Worm (Caenorhabditis elegans) whole organism, young adult: ENCODE data around the gene F49C5.10.
"Not testable (repeated sequence)": the region's sequence is repeated elsewhere in the genome, so short reads cannot be mapped to it uniquely, and the experiment has no call there.

Experiments used
- B0261.1 ChIP-seq: sonication (generic microtip); optimal IDR thresholded peaks from 2 replicates; lab custom pipeline; 2016; ENCODE audit warnings: mild to moderate bottlenecking, missing genetic modification characterization, moderate library complexity, missing compliant biosample characterization
- C06A6.2 ChIP-seq: fragments of 200-800 bp; sonication (Bioruptor generic); conservative IDR thresholded peaks from 2 replicates; pipeline ENCODE4 v1.3.6; 2022; ENCODE audit warnings: missing genetic modification characterization, missing compliant biosample characterization
- F49E8.2 ChIP-seq: sonication (generic microtip); optimal IDR thresholded peaks from 3 replicates; lab custom pipeline; 2017; ENCODE audit warnings: missing genetic modification characterization, mild to moderate bottlenecking, missing compliant biosample characterization, antibody characterized with exemption, moderate library complexity; ENCODE audit not compliant: insufficient read depth
- F55B11.4 ChIP-seq: sonication (generic microtip); optimal IDR thresholded peaks from 2 replicates; lab custom pipeline; 2016; ENCODE audit warnings: missing compliant biosample characterization, missing genetic modification characterization, borderline replicate concordance; ENCODE audit not compliant: insufficient read depth
- T07F8.4 ChIP-seq: sonication (generic microtip); optimal IDR thresholded peaks from 2 replicates; lab custom pipeline; 2016; ENCODE audit warnings: mild to moderate bottlenecking, missing genetic modification characterization, moderate library complexity, missing compliant biosample characterization
- T26A5.8 ChIP-seq: sonication (generic microtip); optimal IDR thresholded peaks from 2 replicates; lab custom pipeline; 2016; ENCODE audit warnings: missing genetic modification characterization, missing compliant biosample characterization
- Y53F4B.3 ChIP-seq: fragments of 200-800 bp; sonication (Bioruptor generic); IDR thresholded peaks from 2 replicates; pipeline ENCODE4 v1.3.6; 2022; ENCODE audit warnings: missing genetic modification reagents, missing genetic modification characterization, missing compliant biosample characterization
- Y56A3A.18 ChIP-seq: fragments of 200-800 bp; sonication (Bioruptor generic); IDR thresholded peaks from 2 replicates; pipeline ENCODE4 v1.3.6; 2022; ENCODE audit warnings: missing genetic modification reagents, missing genetic modification characterization, missing compliant biosample characterization
- Y79H2A.3 ChIP-seq: fragments of 200-800 bp; sonication (Bioruptor generic); conservative IDR thresholded peaks from 2 replicates; pipeline ENCODE4 v1.3.6; 2022; ENCODE audit warnings: missing genetic modification reagents, missing genetic modification characterization, missing compliant biosample characterization
- ZK185.1 ChIP-seq: sonication (generic microtip); optimal IDR thresholded peaks from 2 replicates; lab custom pipeline; 2016; ENCODE audit warnings: mild to moderate bottlenecking, missing genetic modification characterization, missing compliant biosample characterization; ENCODE audit not compliant: poor library complexity, severe bottlenecking
- akir-1 ChIP-seq: fragments of 200-800 bp; sonication (Bioruptor generic); optimal IDR thresholded peaks from 2 replicates; lab custom pipeline; 2018; ENCODE audit warnings: mild to moderate bottlenecking, missing genetic modification characterization, moderate library complexity, missing compliant biosample characterization
- attf-5 ChIP-seq: fragments of 200-800 bp; sonication (Bioruptor generic); optimal IDR thresholded peaks from 2 replicates; lab custom pipeline; 2018; ENCODE audit warnings: mild to moderate bottlenecking, missing genetic modification characterization, missing compliant biosample characterization
- ceh-100 ChIP-seq: fragments of 200-800 bp; sonication (Bioruptor generic); IDR thresholded peaks from 2 replicates; pipeline ENCODE4 v1.3.6; 2022; ENCODE audit warnings: missing genetic modification reagents, missing genetic modification characterization, missing compliant biosample characterization
- ceh-40 ChIP-seq: fragments of 200-800 bp; sonication (Bioruptor generic); IDR thresholded peaks from 2 replicates; pipeline ENCODE4 v1.3.6; 2022; ENCODE audit warnings: missing genetic modification characterization, missing compliant biosample characterization
- ceh-91 ChIP-seq: fragments of 200-800 bp; sonication (Bioruptor generic); IDR thresholded peaks from 2 replicates; pipeline ENCODE4 v1.3.6; 2022; ENCODE audit warnings: missing genetic modification reagents, missing genetic modification characterization, missing compliant biosample characterization
- die-1 ChIP-seq: sonication (generic microtip); optimal IDR thresholded peaks from 2 replicates; lab custom pipeline; 2016; ENCODE audit warnings: missing genotype, mild to moderate bottlenecking, missing genetic modification characterization, missing compliant biosample characterization
- efl-1 ChIP-seq: fragments of 150-350 bp; optimal IDR thresholded peaks from 2 replicates; lab custom pipeline; 2014; ENCODE audit warnings: missing biosample characterization, missing genetic modification reagents, missing genetic modification characterization
- ekl-4 ChIP-seq: fragments of 200-800 bp; sonication (Bioruptor generic); IDR thresholded peaks from 2 replicates; pipeline ENCODE4 v1.3.6; 2022; ENCODE audit warnings: missing genetic modification reagents, missing genetic modification characterization, missing compliant biosample characterization
- hmg-1.2 ChIP-seq: fragments of 200-800 bp; sonication (Bioruptor generic); IDR thresholded peaks from 2 replicates; pipeline ENCODE4 v1.3.6; 2022; ENCODE audit warnings: missing genetic modification reagents, missing genetic modification characterization, missing compliant biosample characterization
- hrde-1 ChIP-seq: sonication (generic microtip); optimal IDR thresholded peaks from 2 replicates; lab custom pipeline; 2016; ENCODE audit warnings: missing genetic modification characterization, mild to moderate bottlenecking, missing compliant biosample characterization, moderate library complexity, missing genotype, missing genetic modification reagents, borderline replicate concordance
- hsf-1 ChIP-seq: fragments of 200-800 bp; sonication (Bioruptor generic); IDR thresholded peaks from 2 replicates; pipeline ENCODE4 v1.3.6; 2022; ENCODE audit warnings: missing genetic modification reagents, missing genetic modification characterization, missing compliant biosample characterization
- lag-1 ChIP-seq: fragments of 200-800 bp; sonication (Bioruptor generic); IDR thresholded peaks from 2 replicates; pipeline ENCODE4 v1.3.6; 2022; ENCODE audit warnings: missing genetic modification reagents, missing genetic modification characterization, missing compliant biosample characterization
- lin-54 ChIP-seq: fragments of 200-800 bp; sonication (Bioruptor generic); optimal IDR thresholded peaks from 2 replicates; lab custom pipeline; 2018; ENCODE audit warnings: mild to moderate bottlenecking, missing genetic modification characterization, missing compliant biosample characterization
- lsl-1 ChIP-seq: fragments of 200-800 bp; sonication (Bioruptor generic); optimal IDR thresholded peaks from 2 replicates; lab custom pipeline; 2018; ENCODE audit warnings: mild to moderate bottlenecking, missing genetic modification characterization, moderate library complexity, missing compliant biosample characterization
- mcd-1 ChIP-seq: fragments of 200-800 bp; sonication (Bioruptor generic); IDR thresholded peaks from 2 replicates; pipeline ENCODE4 v1.3.6; 2022; ENCODE audit warnings: missing genetic modification reagents, missing genetic modification characterization, missing compliant biosample characterization
- mes-4 ChIP-seq: sonication (generic microtip); optimal IDR thresholded peaks from 2 replicates; lab custom pipeline; 2016; ENCODE audit warnings: missing genotype, missing genetic modification characterization, missing compliant biosample characterization
- nfyb-1 ChIP-seq: fragments of 200-800 bp; sonication (Bioruptor generic); IDR thresholded peaks from 2 replicates; pipeline ENCODE4 v1.3.6; 2022; ENCODE audit warnings: missing genetic modification reagents, missing genetic modification characterization, missing compliant biosample characterization
- nhr-120 ChIP-seq: fragments of 200-800 bp; sonication (Bioruptor generic); IDR thresholded peaks from 2 replicates; pipeline ENCODE4 v1.3.6; 2022; ENCODE audit warnings: missing genetic modification characterization, missing compliant biosample characterization
- nhr-90 ChIP-seq: sonication (generic microtip); optimal IDR thresholded peaks from 2 replicates; lab custom pipeline; 2016; ENCODE audit warnings: missing genotype, mild to moderate bottlenecking, missing genetic modification characterization, missing compliant biosample characterization
- rpc-1 ChIP-seq, 2 experiments: fragments of 150-350 bp in 1 of 2; sonication (generic microtip) in 1 of 2; optimal IDR thresholded peaks; 2 replicates each; lab custom pipeline; 2014 to 2018; ENCODE audit warnings: missing biosample characterization in 1 of 2, missing genetic modification characterization in 1 of 2, missing genetic modification reagents in 1 of 2, missing genotype in 1 of 2
- snpc-3.4 ChIP-seq: sonication (generic microtip); optimal IDR thresholded peaks from 2 replicates; lab custom pipeline; 2017; ENCODE audit warnings: missing genetic modification characterization, mild to moderate bottlenecking, missing compliant biosample characterization, antibody characterized with exemption, moderate library complexity, missing genotype, missing genetic modification reagents
- snpc-4 ChIP-seq, 5 experiments: fragments of 150-350 bp in 1 of 5; sonication (generic microtip) in 4 of 5; optimal IDR thresholded peaks; 2 replicates each; lab custom pipeline; 2014 to 2018; ENCODE audit warnings: missing genetic modification characterization in 5 of 5, missing biosample characterization in 3 of 5, antibody characterized with exemption in 2 of 5, mild to moderate bottlenecking in 2 of 5, missing compliant biosample characterization in 2 of 5, missing genotype in 2 of 5, moderate library complexity in 2 of 5, missing genetic modification reagents in 1 of 5
- sptf-2 ChIP-seq: fragments of 200-800 bp; sonication (Bioruptor generic); optimal IDR thresholded peaks from 2 replicates; lab custom pipeline; 2018; ENCODE audit warnings: mild to moderate bottlenecking, missing genetic modification characterization, missing compliant biosample characterization
- tbp1 ChIP-seq: fragments of 200-800 bp; sonication (Bioruptor generic); optimal IDR thresholded peaks from 2 replicates; lab custom pipeline; 2018; ENCODE audit warnings: mild to moderate bottlenecking, missing genetic modification characterization, missing compliant biosample characterization
- tlf-1 ChIP-seq: fragments of 200-800 bp; sonication (Bioruptor generic); optimal IDR thresholded peaks from 2 replicates; lab custom pipeline; 2018; ENCODE audit warnings: mild to moderate bottlenecking, missing genetic modification characterization, missing compliant biosample characterization
- ztf-18 ChIP-seq: sonication (generic microtip); optimal IDR thresholded peaks from 2 replicates; lab custom pipeline; 2016; ENCODE audit warnings: missing genotype, mild to moderate bottlenecking, missing genetic modification characterization, missing compliant biosample characterization
- ztf-3 ChIP-seq: fragments of 200-800 bp; sonication (Bioruptor generic); optimal IDR thresholded peaks from 2 replicates; lab custom pipeline; 2018; ENCODE audit warnings: mild to moderate bottlenecking, missing genetic modification characterization, missing compliant biosample characterization

The F49C5.10 gene

ce11 chrII:12527947-12528346 is 18.6 kb upstream of the F49C5.10 start, which contains the start of gene srx-119:
Gene srx-119, plus strand, starts transcription at chrII:12528247.
- TF ChIP-seq C06A6.2, result no peak
- TF ChIP-seq lsl-1, result no peak
- no peak for TF ChIP-seq lag-1 (GFP tag; lab: Robert Waterston, UW)
- TF ChIP-seq sptf-2 (GFP tag; lab: Kevin White, UChicago), result no peak
- no peak for TF ChIP-seq mcd-1 (GFP tag; lab: Robert Waterston, UW)
- TF ChIP-seq die-1, result no peak
- TF ChIP-seq hrde-1 (tag; lab: Kevin White, UChicago), result no peak
- no peak for TF ChIP-seq mes-4
- no peak for TF ChIP-seq nfyb-1
- TF ChIP-seq, all 124 proteins: peak for 0

- TF ChIP-seq ztf-18 (no peak), nhr-90 (tag; lab: Kevin White, UChicago) (no peak), T07F8.4 (tag; lab: Kevin White, UChicago) (no peak), F55B11.4 (tag; lab: Kevin White, UChicago) (no peak), efl-1 (GFP tag; lab: Kevin White, UChicago) (no peak)
Observed at ce11 chrII:12530958-12531357, 15.6 kb upstream of the F49C5.10 start, which contains the start of gene srx-120. Gene srx-120, plus strand, starts transcription at chrII:12531258.

- TF ChIP-seq nhr-120, result no peak
- TF ChIP-seq snpc-4 (GFP tag; optimal IDR thresholded peaks at IDR 0.05; lab: Kevin White, UChicago), result no peak
- TF ChIP-seq snpc-4 (tag; optimal IDR thresholded peaks at IDR 0.05; lab: Kevin White, UChicago), result no peak
- no peak for TF ChIP-seq hsf-1 (GFP tag; lab: Robert Waterston, UW)
- no peak for TF ChIP-seq hmg-1.2 (GFP tag; lab: Robert Waterston, UW)
- no peak for TF ChIP-seq Y53F4B.3 (GFP tag; lab: Robert Waterston, UW)
- no peak for TF ChIP-seq Y56A3A.18 (GFP tag; lab: Robert Waterston, UW)
Observed at ce11 chrII:12535297-12535803, 11.2 kb upstream of the F49C5.10 start, which contains the start of gene nimk-1. Gene nimk-1, plus strand, starts transcription at chrII:12535753.

- not testable (repeated sequence) for TF ChIP-seq tlf-1; snpc-3.4 (tag; lab: Kevin White, UChicago); ZK185.1 (tag; lab: Kevin White, UChicago)
Observed at ce11 chrII:12536203-12536602, 10.4 kb upstream of the F49C5.10 start, which contains the start of gene F49C5.3. Gene F49C5.3, plus strand, starts transcription at chrII:12536503.

ce11 chrII:12539395-12539794 is 7.2 kb upstream of the F49C5.10 start:
- TF ChIP-seq ZK185.1 (tag; lab: Kevin White, UChicago) (no peak), lin-54 (no peak), B0261.1 (peak; percentile 57), ceh-91 (GFP tag; lab: Robert Waterston, UW) (no peak), ceh-100 (GFP tag; lab: Robert Waterston, UW) (no peak), F49E8.2 (no peak), hmg-1.2 (GFP tag; lab: Robert Waterston, UW) (no peak), ekl-4 (GFP tag; lab: Robert Waterston, UW) (no peak), nhr-120 (no peak), tbp1 (GFP tag; lab: Kevin White, UChicago) (peak; percentile 80), akir-1 (GFP tag; lab: Kevin White, UChicago) (no peak), T26A5.8 (tag; lab: Kevin White, UChicago) (no peak), ztf-3 (GFP tag; lab: Kevin White, UChicago) (no peak), Y79H2A.3 (no peak), attf-5 (no peak), ceh-40 (GFP tag; lab: Robert Waterston, UW) (no peak), rpc-1 (optimal IDR thresholded peaks at IDR 0.05; lab: Kevin White, UChicago) (peak; percentile 46), rpc-1 (tag; optimal IDR thresholded peaks at IDR 0.05; lab: Kevin White, UChicago) (peak; percentile 69)
- TF ChIP-seq, all 124 proteins: peak for 3
